Worm (Caenorhabditis elegans) whole organism, early embryonic: ENCODE results near the gene F54D5.5.

Source experiments
- ama-1 ChIP-seq: fragments of 150-350 bp; optimal IDR thresholded peaks from 2 replicates; lab custom pipeline; 2014
- flt-1 ChIP-seq: fragments of 200-800 bp; sonication (Bioruptor generic); IDR thresholded peaks from 2 replicates; pipeline ENCODE4 v1.3.6; 2022; ENCODE audit warnings: missing genetic modification characterization, missing compliant biosample characterization
- hmbx-1 ChIP-seq: sonication (generic microtip); optimal IDR thresholded peaks from 2 replicates; lab custom pipeline; 2016; ENCODE audit warnings: mild to moderate bottlenecking, missing genetic modification characterization, missing compliant biosample characterization
- tbx-37 ChIP-seq: fragments of 200-800 bp; sonication (Bioruptor generic); conservative IDR thresholded peaks from 2 replicates; pipeline ENCODE4 v1.3.6; 2022; ENCODE audit warnings: missing genetic modification reagents, missing genetic modification characterization, missing compliant biosample characterization

DNA sequence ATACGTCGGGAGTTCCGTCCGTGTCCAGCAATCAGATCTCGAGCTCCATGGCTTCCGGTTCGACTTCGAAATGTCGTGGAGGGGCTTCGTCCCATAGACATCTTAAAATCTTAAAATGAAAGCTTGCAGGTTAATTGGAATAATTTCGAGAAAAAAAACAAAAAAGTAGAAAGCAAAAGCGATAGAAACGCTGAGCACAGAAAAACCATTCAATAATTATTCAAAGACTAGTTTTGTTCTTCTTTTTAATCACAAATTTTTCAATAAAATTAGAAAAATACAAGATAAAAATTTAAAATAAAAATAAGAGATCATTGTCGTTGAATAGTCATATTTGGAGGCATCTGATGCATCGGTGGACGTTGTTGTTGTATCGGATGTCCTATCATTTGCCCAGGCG lies 39.9 kb downstream of the F54D5.5 start, which contains the start of gene age-1:
- TF ChIP-seq tbx-37 (no peak), flt-1 (GFP tag; lab: Robert Waterston, UW) (no peak), ama-1 (lab: Kevin White, UChicago) (no peak), hmbx-1 (no peak)
